Fruit fly (Drosophila melanogaster) whole organism, embryonic: Measurements from ENCODE around the gene CG43134.

Source experiments
- CG10431 ChIP-seq: fragments of 200-800 bp; sonication (Bioruptor generic); optimal IDR thresholded peaks from 3 replicates; lab custom pipeline; 2018; ENCODE audit warnings: missing biosample characterization, mild to moderate bottlenecking, missing genetic modification characterization
- CG11247 ChIP-seq: fragments of 200-800 bp; sonication (Bioruptor generic); IDR thresholded peaks from 2 replicates; pipeline ENCODE4 v1.3.6; 2022; ENCODE audit warnings: missing biosample characterization, missing genetic modification characterization
- CG11456 ChIP-seq: fragments of 200-800 bp; sonication (Bioruptor generic); IDR thresholded peaks from 3 replicates; pipeline ENCODE4 v1.3.6; 2022; ENCODE audit warnings: missing biosample characterization, missing genetic modification characterization
- CG11504 ChIP-seq: fragments of 200-800 bp; sonication (Bioruptor generic); optimal IDR thresholded peaks from 3 replicates; lab custom pipeline; 2019; ENCODE audit warnings: missing biosample characterization, mild to moderate bottlenecking, missing genetic modification characterization, moderate library complexity
- CG11696 ChIP-seq: fragments of 200-800 bp; sonication (Bioruptor generic); IDR thresholded peaks from 2 replicates; pipeline ENCODE4 v1.3.6; 2022; ENCODE audit warnings: missing biosample characterization, missing genetic modification characterization
- CG12104 ChIP-seq: fragments of 200-800 bp; sonication (Bioruptor generic); optimal IDR thresholded peaks from 3 replicates; lab custom pipeline; 2016; ENCODE audit warnings: missing biosample characterization, missing genetic modification characterization
- CG1233 ChIP-seq: fragments of 200-800 bp; sonication (Bioruptor generic); optimal IDR thresholded peaks from 4 replicates; lab custom pipeline; 2018; ENCODE audit warnings: missing biosample characterization, mild to moderate bottlenecking, missing genetic modification characterization
- CG14710 ChIP-seq: fragments of 200-800 bp; sonication (Bioruptor generic); optimal IDR thresholded peaks from 3 replicates; lab custom pipeline; 2019; ENCODE audit warnings: missing biosample characterization, mild to moderate bottlenecking, missing genetic modification characterization, moderate library complexity
- CG18011 ChIP-seq: fragments of 200-800 bp; sonication (Bioruptor generic); optimal IDR thresholded peaks from 2 replicates; lab custom pipeline; 2017; ENCODE audit warnings: missing biosample characterization, missing genetic modification characterization, mild to moderate bottlenecking, moderate library complexity, missing genotype
- CG18599 ChIP-seq: fragments of 200-800 bp; sonication (Bioruptor generic); optimal IDR thresholded peaks from 3 replicates; lab custom pipeline; 2017; ENCODE audit warnings: missing biosample characterization, missing genetic modification characterization, mild to moderate bottlenecking, moderate library complexity, missing genetic modification reagents
- CG31224 ChIP-seq: fragments of 200-800 bp; sonication (Bioruptor generic); IDR thresholded peaks from 2 replicates; pipeline ENCODE4 v1.3.6; 2022; ENCODE audit warnings: missing biosample characterization, missing genetic modification characterization
- CG4424 ChIP-seq: fragments of 200-800 bp; sonication (Bioruptor generic); optimal IDR thresholded peaks from 3 replicates; lab custom pipeline; 2016; ENCODE audit warnings: missing biosample characterization, missing genetic modification characterization
- CG6791 ChIP-seq: fragments of 200-800 bp; sonication (Bioruptor generic); IDR thresholded peaks from 3 replicates; pipeline ENCODE4 v1.3.6; 2022; ENCODE audit warnings: missing biosample characterization, missing genetic modification characterization; ENCODE audit not compliant: partially characterized antibody
- D19A ChIP-seq: fragments of 200-800 bp; optimal IDR thresholded peaks from 3 replicates; lab custom pipeline; 2019; ENCODE audit warnings: missing biosample characterization, mild to moderate bottlenecking, missing genetic modification characterization, moderate library complexity
- D19B ChIP-seq: fragments of 200-800 bp; sonication (Bioruptor generic); optimal IDR thresholded peaks from 2 replicates; lab custom pipeline; 2017; ENCODE audit warnings: missing biosample characterization, mild to moderate bottlenecking, missing genetic modification characterization
- Doc3 ChIP-seq: fragments of 200-800 bp; sonication (Bioruptor generic); IDR thresholded peaks from 3 replicates; pipeline ENCODE4 v1.3.6; 2022; ENCODE audit warnings: missing biosample characterization, missing genetic modification characterization; ENCODE audit not compliant: partially characterized antibody
- Drgx ChIP-seq: fragments of 200-800 bp; sonication (Bioruptor generic); IDR thresholded peaks from 2 replicates; pipeline ENCODE4 v1.3.6; 2022; ENCODE audit warnings: missing biosample characterization, missing genetic modification characterization
- Elba2 ChIP-seq: fragments of 200-800 bp; sonication (Bioruptor generic); optimal IDR thresholded peaks from 3 replicates; lab custom pipeline; 2016; ENCODE audit warnings: missing biosample characterization, missing genetic modification characterization
- Fer1 ChIP-seq: fragments of 200-800 bp; sonication (Bioruptor generic); optimal IDR thresholded peaks from 2 replicates; lab custom pipeline; 2017; ENCODE audit warnings: missing biosample characterization, mild to moderate bottlenecking, missing genetic modification characterization
- Gsc ChIP-seq: fragments of 200-800 bp; sonication (Bioruptor generic); IDR thresholded peaks from 2 replicates; pipeline ENCODE4 v1.3.6; 2022; ENCODE audit warnings: missing biosample characterization, missing genetic modification characterization
- H15 ChIP-seq: fragments of 200-800 bp; sonication (Bioruptor generic); IDR thresholded peaks from 3 replicates; pipeline ENCODE4 v1.3.6; 2022; ENCODE audit warnings: missing biosample characterization, missing genetic modification characterization
- H2.0 ChIP-seq: fragments of 200-800 bp; sonication (Bioruptor generic); IDR thresholded peaks from 2 replicates; pipeline ENCODE4 v1.3.6; 2022; ENCODE audit warnings: missing biosample characterization, missing genetic modification characterization
- Hmr ChIP-seq: fragments of 200-800 bp; sonication (Bioruptor generic); optimal IDR thresholded peaks from 3 replicates; lab custom pipeline; 2017; ENCODE audit warnings: mild to moderate bottlenecking, missing biosample characterization, missing genetic modification reagents, missing genetic modification characterization
- MESR4 ChIP-seq: fragments of 200-800 bp; sonication (Bioruptor generic); optimal IDR thresholded peaks from 2 replicates; lab custom pipeline; 2018; ENCODE audit warnings: missing biosample characterization, mild to moderate bottlenecking, missing genetic modification characterization, moderate library complexity
- Med ChIP-seq: fragments of 200-800 bp; sonication (Bioruptor generic); peaks from one replicate; lab custom pipeline; 2016; ENCODE audit warnings: missing biosample characterization, missing genetic modification characterization, mild to moderate bottlenecking, inconsistent platforms, moderate library complexity
- Sry-δ ChIP-seq: fragments of 200-800 bp; sonication (Bioruptor generic); optimal IDR thresholded peaks from 2 replicates; lab custom pipeline; 2016; ENCODE audit warnings: missing biosample characterization, missing genetic modification characterization
- Trl ChIP-seq, 3 experiments: fragments of >200 bp in 2 of 3; fragments of 200-800 bp in 1 of 3; sonication (Bioruptor generic) in 1 of 3; optimal IDR thresholded peaks; 2 replicates in 1 of 3; 3 replicates in 2 of 3; lab custom pipeline; 2016 to 2017; ENCODE audit warnings: missing biosample characterization in 1 of 3, missing genetic modification characterization in 1 of 3
- al ChIP-seq: fragments of 200-800 bp; sonication (Bioruptor generic); IDR thresholded peaks from 2 replicates; pipeline ENCODE4 v1.3.6; 2022; ENCODE audit warnings: missing biosample characterization, missing genetic modification characterization
- bsh ChIP-seq, 2 experiments: fragments of 200-800 bp; sonication (Bioruptor generic); optimal IDR thresholded peaks; 2 replicates each; lab custom pipeline; 2017 to 2018; ENCODE audit warnings: mild to moderate bottlenecking in 2 of 2, missing biosample characterization in 2 of 2, missing genetic modification characterization in 2 of 2, moderate library complexity in 1 of 2
- btn ChIP-seq: fragments of 200-800 bp; sonication (Bioruptor generic); optimal IDR thresholded peaks from 2 replicates; lab custom pipeline; 2016; ENCODE audit warnings: missing biosample characterization, missing genetic modification characterization
- cato ChIP-seq: fragments of 200-800 bp; sonication (Bioruptor generic); optimal IDR thresholded peaks from 2 replicates; lab custom pipeline; 2016; ENCODE audit warnings: missing biosample characterization, missing genetic modification characterization, borderline replicate concordance
- caup ChIP-seq: fragments of 200-800 bp; sonication (Bioruptor generic); optimal IDR thresholded peaks from 3 replicates; lab custom pipeline; 2017; ENCODE audit warnings: missing biosample characterization, mild to moderate bottlenecking, missing genetic modification characterization, moderate library complexity; ENCODE audit not compliant: severe bottlenecking
- crol ChIP-seq: fragments of 200-800 bp; sonication (Bioruptor generic); IDR thresholded peaks from 2 replicates; pipeline ENCODE4 v1.3.6; 2022; ENCODE audit warnings: missing biosample characterization, missing genetic modification characterization
- gcm2 ChIP-seq: fragments of 200-800 bp; sonication (Bioruptor generic); optimal IDR thresholded peaks from 2 replicates; lab custom pipeline; 2016; ENCODE audit warnings: missing biosample characterization, missing genetic modification characterization
- gem ChIP-seq: fragments of 200-800 bp; sonication (Bioruptor generic); optimal IDR thresholded peaks from 2 replicates; lab custom pipeline; 2019; ENCODE audit warnings: missing biosample characterization, mild to moderate bottlenecking, missing genetic modification characterization, moderate library complexity
- grau ChIP-seq: fragments of 200-800 bp; optimal IDR thresholded peaks from 3 replicates; lab custom pipeline; 2019; ENCODE audit warnings: missing biosample characterization, mild to moderate bottlenecking, missing genetic modification characterization, moderate library complexity
- grn ChIP-seq: fragments of 200-800 bp; sonication (Bioruptor generic); optimal IDR thresholded peaks from 3 replicates; lab custom pipeline; 2017; ENCODE audit warnings: missing biosample characterization, missing genetic modification characterization
- insv ChIP-seq, 2 experiments: fragments of 200-800 bp; sonication (Bioruptor generic); optimal IDR thresholded peaks; 3 replicates each; lab custom pipeline; 2016 to 2018; ENCODE audit warnings: missing biosample characterization in 2 of 2, missing genetic modification characterization in 2 of 2
- kni ChIP-seq: fragments of 200-800 bp; sonication (Bioruptor generic); optimal IDR thresholded peaks from 3 replicates; lab custom pipeline; 2017; ENCODE audit warnings: mild to moderate bottlenecking, missing biosample characterization, missing genetic modification reagents, missing genetic modification characterization
- nom ChIP-seq: fragments of 200-800 bp; sonication (Bioruptor generic); optimal IDR thresholded peaks from 2 replicates; lab custom pipeline; 2017; ENCODE audit warnings: missing biosample characterization, missing genetic modification characterization, mild to moderate bottlenecking, moderate library complexity, missing genetic modification reagents
- pho ChIP-seq: fragments of 200-800 bp; sonication (Bioruptor generic); optimal IDR thresholded peaks from 2 replicates; lab custom pipeline; 2016; ENCODE audit warnings: missing biosample characterization, missing genetic modification characterization
- pros ChIP-seq: fragments of 200-800 bp; sonication (Bioruptor generic); optimal IDR thresholded peaks from 3 replicates; lab custom pipeline; 2019; ENCODE audit warnings: missing biosample characterization, mild to moderate bottlenecking, missing genetic modification characterization, moderate library complexity
- pzg ChIP-seq: fragments of 200-800 bp; sonication (Bioruptor generic); optimal IDR thresholded peaks from 3 replicates; lab custom pipeline; 2018; ENCODE audit warnings: missing biosample characterization, mild to moderate bottlenecking, missing genetic modification characterization, moderate library complexity
- row ChIP-seq: fragments of 200-800 bp; sonication (Bioruptor generic); IDR thresholded peaks from 3 replicates; pipeline ENCODE4 v1.3.6; 2022; ENCODE audit warnings: missing biosample characterization, missing genetic modification characterization
- sim ChIP-seq: fragments of 200-800 bp; sonication (Bioruptor generic); IDR thresholded peaks from 2 replicates; pipeline ENCODE4 v1.3.6; 2022; ENCODE audit warnings: missing biosample characterization, missing genetic modification characterization
- sqz ChIP-seq: fragments of 200-800 bp; sonication (Bioruptor generic); optimal IDR thresholded peaks from 3 replicates; lab custom pipeline; 2018; ENCODE audit warnings: missing biosample characterization, mild to moderate bottlenecking, missing genetic modification characterization
- twi ChIP-seq: fragments of 200-800 bp; optimal IDR thresholded peaks from 2 replicates; lab custom pipeline; 2019; ENCODE audit warnings: missing biosample characterization, mild to moderate bottlenecking, missing genetic modification characterization, moderate library complexity
- vnd ChIP-seq: fragments of 200-800 bp; sonication (Bioruptor generic); IDR thresholded peaks from 3 replicates; pipeline ENCODE4 v1.3.6; 2022; ENCODE audit warnings: missing biosample characterization, missing genetic modification characterization; ENCODE audit not compliant: partially characterized antibody
- vvl ChIP-seq: fragments of 200-800 bp; sonication (Bioruptor generic); IDR thresholded peaks from 2 replicates; pipeline ENCODE4 v1.3.6; 2022; ENCODE audit warnings: missing biosample characterization, missing genetic modification characterization

The CG43134 gene

dm6 chrX:4203713-4204447, 43.2 kb upstream of the CG43134 start (continued):
- TF ChIP-seq al (GFP tag; lab: Robert Waterston, UW) = no peak
- no peak for TF ChIP-seq Elba2 (GFP tag; lab: Kevin White, UChicago)
- peak; percentile 43 for TF ChIP-seq row (GFP tag; lab: Robert Waterston, UW)
- TF ChIP-seq Doc3 (GFP tag; lab: Robert Waterston, UW) = no peak
- TF ChIP-seq twi (tag; lab: Kevin White, UChicago) = no peak
- no peak for TF ChIP-seq btn (GFP tag; lab: Kevin White, UChicago)
- TF ChIP-seq CG11504 (tag; lab: Kevin White, UChicago) = peak; percentile 36
- TF ChIP-seq CG18011 (GFP tag; lab: Kevin White, UChicago) = no peak
- no peak for TF ChIP-seq D19A
- no peak for TF ChIP-seq cato (GFP tag; lab: Kevin White, UChicago)
- TF ChIP-seq sim (GFP tag; lab: Robert Waterston, UW) = no peak
- TF ChIP-seq bsh (GFP tag; optimal IDR thresholded peaks at IDR 0.05; lab: Kevin White, UChicago) = peak in 1 of 2 experiments; percentile 5
- peak; percentile 47 for TF ChIP-seq grau (tag; lab: Kevin White, UChicago)
- TF ChIP-seq insv (GFP tag; optimal IDR thresholded peaks at IDR 0.05; lab: Kevin White, UChicago) = no peak
- no peak for TF ChIP-seq CG18599
- TF ChIP-seq CG1233 (GFP tag; lab: Kevin White, UChicago) = no peak
- TF ChIP-seq grn (GFP tag; lab: Kevin White, UChicago) = peak; percentile 59
- no peak for TF ChIP-seq Sry-δ
- TF ChIP-seq H2.0 (GFP tag; lab: Robert Waterston, UW) = no peak
- peak; percentile 12 for TF ChIP-seq Med (GFP tag; lab: Kevin White, UChicago)
- TF ChIP-seq pzg (GFP tag; lab: Kevin White, UChicago) = no peak
- no peak for TF ChIP-seq Fer1 (GFP tag; lab: Kevin White, UChicago)
- TF ChIP-seq CG10431 (GFP tag; lab: Kevin White, UChicago) = no peak
- TF ChIP-seq H15 (GFP tag; lab: Robert Waterston, UW) = no peak
- TF ChIP-seq D19B (GFP tag; lab: Kevin White, UChicago) = no peak
- no peak for TF ChIP-seq CG11247 (GFP tag; lab: Robert Waterston, UW)
- no peak for TF ChIP-seq CG14710
- TF ChIP-seq CG12104 (GFP tag; lab: Kevin White, UChicago) = no peak
- peak; percentile 85 for TF ChIP-seq crol (GFP tag; lab: Robert Waterston, UW)
- TF ChIP-seq Trl (optimal IDR thresholded peaks at IDR 0.05; lab: Kevin White, UChicago) = peak; percentile 53 to 67
- no peak for TF ChIP-seq Trl (GFP tag; optimal IDR thresholded peaks at IDR 0.05; lab: Kevin White, UChicago)
- TF ChIP-seq CG6791 (GFP tag; lab: Robert Waterston, UW) = no peak
- TF ChIP-seq kni (GFP tag; lab: Kevin White, UChicago) = peak; percentile 25
- no peak for TF ChIP-seq pho
- TF ChIP-seq CG31224 (GFP tag; lab: Robert Waterston, UW) = no peak
- TF ChIP-seq Drgx (GFP tag; lab: Robert Waterston, UW) = peak; percentile 31
- TF ChIP-seq vnd (GFP tag; lab: Robert Waterston, UW) = no peak
- no peak for TF ChIP-seq gem (tag; lab: Kevin White, UChicago)
- TF ChIP-seq nom (GFP tag; lab: Kevin White, UChicago) = peak; percentile 51
- TF ChIP-seq CG11456 = no peak
- peak; percentile 8; the same call in 1 of the 2 replicates for TF ChIP-seq vvl (GFP tag; lab: Robert Waterston, UW)
- TF ChIP-seq CG11696 (GFP tag; lab: Robert Waterston, UW) = no peak
- TF ChIP-seq gcm2 (GFP tag; lab: Kevin White, UChicago) = no peak
- no peak for TF ChIP-seq Gsc (GFP tag; lab: Robert Waterston, UW)
- peak; percentile 47 for TF ChIP-seq sqz (GFP tag; lab: Kevin White, UChicago)
- TF ChIP-seq MESR4 = no peak
- TF ChIP-seq caup (GFP tag; lab: Kevin White, UChicago) = no peak
- no peak for TF ChIP-seq CG4424 (GFP tag; lab: Kevin White, UChicago)
- TF ChIP-seq Hmr (GFP tag; lab: Kevin White, UChicago) = no peak
- TF ChIP-seq pros (GFP tag; lab: Kevin White, UChicago) = peak; percentile 4
